Fruit fly (Drosophila melanogaster) whole organism: ENCODE results near the gene Mekk1.

Experiments
- CG8478 ChIP-seq: fragments of >200 bp; optimal IDR thresholded peaks from 2 replicates; lab custom pipeline; 2018; ENCODE audit warnings: inconsistent platforms
- Dll ChIP-seq: fragments of >200 bp; optimal IDR thresholded peaks from 2 replicates; lab custom pipeline; 2017
- EcR ChIP-seq, 2 experiments: fragments of >200 bp; optimal IDR thresholded peaks; 2 replicates each; lab custom pipeline; 2017; ENCODE audit warnings: missing biosample characterization in 2 of 2, missing genetic modification characterization in 2 of 2, missing genetic modification reagents in 2 of 2
- pan ChIP-seq: fragments of >200 bp; optimal IDR thresholded peaks from 2 replicates; lab custom pipeline; 2017
- psq ChIP-seq: fragments of >200 bp; optimal IDR thresholded peaks from 2 replicates; lab custom pipeline; 2017
- usp ChIP-seq: fragments of >200 bp; optimal IDR thresholded peaks from 2 replicates; lab custom pipeline; 2017; ENCODE audit warnings: missing biosample characterization, missing genetic modification characterization, mixed read lengths

Mekk1 gene

dm6 chr3R:18742358-18743269, 780 bp downstream of the Mekk1 start:
- TF ChIP-seq EcR (GFP tag; optimal IDR thresholded peaks at IDR 0.05; lab: Kevin White, UChicago) (no peak), Dll (lab: Kevin White, UChicago) (peak; percentile 85)

dm6 chr3R:18741844-18742187, 1.6 kb downstream of the Mekk1 start:
- TF ChIP-seq psq (lab: Kevin White, UChicago) (no peak), pan (peak; percentile 92)

DNA sequence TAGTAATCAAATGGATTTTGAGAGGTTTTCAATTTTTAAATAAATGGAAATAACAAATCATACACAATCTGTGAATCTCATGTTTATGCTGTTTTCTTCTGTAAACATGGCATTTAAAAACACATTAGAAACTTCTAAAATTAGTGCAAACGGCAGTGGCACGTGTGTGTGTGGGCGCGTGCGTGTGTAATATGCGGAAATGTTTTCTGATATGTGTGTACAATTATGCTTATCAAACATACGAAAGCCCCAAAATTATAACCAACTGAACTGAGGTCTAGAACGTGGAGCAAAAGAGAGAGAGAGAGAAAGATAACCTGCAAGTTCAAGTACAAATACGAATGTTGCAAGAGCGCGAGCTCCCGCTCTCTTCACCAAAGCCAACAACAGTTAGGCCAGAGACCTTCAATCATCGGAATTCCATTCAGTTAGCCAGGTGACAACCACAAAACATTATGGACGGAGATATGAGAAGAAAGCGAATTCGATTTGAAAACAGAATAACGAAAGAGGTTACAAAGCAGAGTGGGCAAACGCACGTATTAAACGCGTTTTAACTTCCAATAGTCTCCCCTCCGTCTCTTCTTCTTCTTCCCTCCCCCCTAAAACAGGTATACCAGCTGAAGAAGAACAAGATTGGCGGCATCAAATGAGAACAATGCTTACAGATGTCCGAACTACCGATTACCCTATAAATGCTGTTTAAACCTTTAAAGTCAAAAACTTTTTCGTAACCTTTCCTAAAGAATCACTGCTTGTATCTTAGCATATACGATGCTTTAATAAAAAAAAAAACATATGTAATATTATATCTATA, 2.2 kb downstream of the Mekk1 start:
- TF ChIP-seq pan = peak; percentile 95
- TF ChIP-seq psq (lab: Kevin White, UChicago) = no peak

dm6 chr3R:18739978-18740954, 3.1 kb downstream of the Mekk1 start:
- TF ChIP-seq psq (lab: Kevin White, UChicago) (no peak), Dll (lab: Kevin White, UChicago) (no peak), usp (GFP tag; lab: Kevin White, UChicago) (no peak), pan (no peak), EcR (GFP tag; optimal IDR thresholded peaks at IDR 0.05; lab: Kevin White, UChicago) (no peak), CG8478 (lab: Kevin White, UChicago) (no peak)

DNA sequence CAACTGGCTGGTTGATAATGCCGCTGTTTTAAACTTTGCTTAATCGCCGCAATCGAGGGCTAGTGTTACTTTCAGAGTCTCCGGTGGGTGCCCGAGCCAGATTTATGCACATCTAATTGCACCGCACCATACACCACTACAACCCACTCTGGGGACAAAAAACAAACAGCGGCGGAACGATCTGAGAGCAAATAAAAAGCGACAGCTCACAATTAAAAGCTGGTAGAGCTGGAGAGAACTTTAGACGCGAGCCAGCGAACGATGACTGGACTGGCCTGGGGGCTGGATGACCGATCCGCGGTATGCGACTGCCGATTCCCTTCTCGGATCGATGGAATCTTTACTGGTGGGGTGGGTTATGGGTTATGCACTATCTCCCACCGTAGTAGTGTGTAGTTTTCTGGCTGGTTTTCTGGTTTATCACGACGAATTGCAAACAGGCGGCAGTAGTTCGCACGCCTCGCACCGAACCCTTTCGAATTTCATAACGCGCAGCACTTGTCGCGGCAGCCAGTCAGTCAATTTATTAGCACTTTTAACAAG, 3.9 kb downstream of the Mekk1 start:
- TF ChIP-seq usp (GFP tag; lab: Kevin White, UChicago) (no peak), psq (lab: Kevin White, UChicago) (no peak), pan (no peak), EcR (GFP tag; optimal IDR thresholded peaks at IDR 0.05; lab: Kevin White, UChicago) (no peak), Dll (lab: Kevin White, UChicago) (no peak), CG8478 (lab: Kevin White, UChicago) (no peak)

dm6 chr3R:18738705-18739434, 4.5 kb downstream of the Mekk1 start:
- TF ChIP-seq Dll (lab: Kevin White, UChicago) (peak; percentile 61), CG8478 (lab: Kevin White, UChicago) (no peak)

dm6 chr3R:18738086-18738485, 5.3 kb downstream of the Mekk1 start:
- no peak for TF ChIP-seq CG8478 (lab: Kevin White, UChicago)
- TF ChIP-seq Dll (lab: Kevin White, UChicago) = no peak
- TF ChIP-seq pan = no peak
- TF ChIP-seq usp (GFP tag; lab: Kevin White, UChicago) = no peak
- TF ChIP-seq EcR (GFP tag; optimal IDR thresholded peaks at IDR 0.05; lab: Kevin White, UChicago) = no peak
- TF ChIP-seq psq (lab: Kevin White, UChicago) = no peak

dm6 chr3R:18733580-18733979, 9.8 kb downstream of the Mekk1 start:
- TF ChIP-seq psq (lab: Kevin White, UChicago) = no peak

DNA sequence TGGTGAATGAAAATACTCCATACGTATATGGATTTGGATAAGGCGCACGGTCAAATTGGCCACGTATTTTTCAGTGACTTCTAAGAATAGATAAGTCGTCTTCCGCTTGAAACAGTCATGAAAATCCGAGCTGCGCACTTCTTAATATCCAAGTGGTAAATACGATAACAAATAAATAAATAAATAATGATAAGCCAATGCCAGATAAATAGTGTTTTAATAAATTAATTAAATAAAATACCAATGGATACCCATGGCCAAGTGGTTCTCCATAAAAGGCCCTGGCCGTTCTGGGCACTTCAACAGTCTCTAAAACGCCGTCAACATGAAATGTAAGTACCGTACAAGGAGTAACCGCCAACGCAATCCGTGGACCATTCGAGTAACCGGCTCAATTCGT, 11.0 kb downstream of the Mekk1 start, which contains the start of gene CG14302:
Gene CG14302 (plus strand): TSS at position 301 of the 400 bp plus-strand sequence.
- TF ChIP-seq usp (GFP tag; lab: Kevin White, UChicago) (no peak), EcR (GFP tag; optimal IDR thresholded peaks at IDR 0.05; lab: Kevin White, UChicago) (no peak), psq (lab: Kevin White, UChicago) (no peak), pan (no peak), Dll (lab: Kevin White, UChicago) (no peak), CG8478 (lab: Kevin White, UChicago) (no peak)

DNA sequence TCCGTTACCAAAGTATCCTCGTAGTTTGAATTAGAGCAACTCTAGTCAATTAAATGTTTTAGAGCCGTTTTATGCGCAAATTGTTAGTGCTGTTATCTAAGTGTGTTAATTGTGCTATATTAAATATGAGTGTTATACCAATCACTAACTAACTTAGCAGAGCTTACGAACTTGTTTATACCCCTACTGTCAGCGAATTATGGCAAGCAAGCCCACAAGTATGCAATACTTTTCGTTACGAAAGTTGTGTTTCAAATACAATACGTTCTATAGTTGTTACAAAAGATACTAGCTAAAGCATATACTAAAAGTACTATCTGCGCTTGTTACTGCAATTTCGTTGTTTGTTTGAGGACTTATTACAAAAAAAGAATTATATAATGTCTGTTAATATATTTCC, 12.2 kb downstream of the Mekk1 start:
- TF ChIP-seq pan (no peak), CG8478 (lab: Kevin White, UChicago) (no peak), psq (lab: Kevin White, UChicago) (no peak), usp (GFP tag; lab: Kevin White, UChicago) (no peak), Dll (lab: Kevin White, UChicago) (no peak), EcR (GFP tag; optimal IDR thresholded peaks at IDR 0.05; lab: Kevin White, UChicago) (no peak)

DNA sequence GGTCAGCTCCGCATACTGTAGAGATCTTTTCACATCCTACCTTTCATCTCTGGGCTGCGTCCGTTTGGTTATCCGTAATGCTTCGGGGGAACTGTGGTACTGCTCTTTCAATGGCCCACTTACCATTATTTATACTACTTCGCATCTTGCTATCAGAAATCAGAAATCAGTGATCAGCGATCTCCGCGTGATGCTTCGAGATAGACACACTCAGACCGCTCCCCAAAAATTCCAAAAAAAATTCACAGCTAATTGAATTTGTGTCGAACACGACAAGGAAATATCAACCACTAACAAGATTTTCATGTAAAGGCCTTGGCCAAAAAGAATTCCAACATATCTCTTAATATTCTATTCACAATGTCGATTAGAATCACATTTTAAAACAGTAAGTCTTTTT, 15.0 kb downstream of the Mekk1 start, which contains the start of gene CG7715:
Gene CG7715 (minus strand): TSS at position 101 of the 400 bp plus-strand sequence.
- no peak for TF ChIP-seq pan
- no peak for TF ChIP-seq EcR (GFP tag; optimal IDR thresholded peaks at IDR 0.05; lab: Kevin White, UChicago)
- TF ChIP-seq CG8478 (lab: Kevin White, UChicago) = no peak
- no peak for TF ChIP-seq usp (GFP tag; lab: Kevin White, UChicago)
- no peak for TF ChIP-seq Dll (lab: Kevin White, UChicago)
